Fruit fly (Drosophila melanogaster) whole organism, embryonic: ENCODE results near the gene Jhbp3.

Experiments used
- Abd-B ChIP-seq: fragments of 200-800 bp; sonication (Bioruptor generic); optimal IDR thresholded peaks from 2 replicates; lab custom pipeline; 2018; ENCODE audit warnings: missing biosample characterization, mild to moderate bottlenecking, missing genetic modification characterization, moderate library complexity
- Awh ChIP-seq: fragments of 200-800 bp; sonication (Bioruptor generic); IDR thresholded peaks from 2 replicates; pipeline ENCODE4, ENCODE4 v1.3.6; 2022; ENCODE audit warnings: missing biosample characterization, missing genetic modification characterization
- CG12744 ChIP-seq: fragments of 200-800 bp; sonication (Bioruptor generic); optimal IDR thresholded peaks from 2 replicates; lab custom pipeline; 2016; ENCODE audit warnings: missing biosample characterization, missing genetic modification characterization
- CG12942 ChIP-seq: fragments of 200-800 bp; sonication (Bioruptor generic); optimal IDR thresholded peaks from 3 replicates; lab custom pipeline; 2016; ENCODE audit warnings: missing biosample characterization, missing genetic modification characterization
- CG13123 ChIP-seq: fragments of 200-800 bp; sonication (Bioruptor generic); optimal IDR thresholded peaks from 2 replicates; lab custom pipeline; 2016; ENCODE audit warnings: missing biosample characterization, missing genetic modification characterization
- CG14014 ChIP-seq: fragments of 200-800 bp; sonication (Bioruptor generic); IDR thresholded peaks from 2 replicates; pipeline ENCODE4 v1.3.6; 2022; ENCODE audit warnings: missing biosample characterization, missing genetic modification characterization
- CG14860 ChIP-seq: fragments of 200-800 bp; sonication (Bioruptor generic); IDR thresholded peaks from 3 replicates; pipeline ENCODE4 v1.3.6; 2022; ENCODE audit warnings: missing biosample characterization, missing genetic modification characterization; ENCODE audit not compliant: partially characterized antibody
- CG15514 ChIP-seq: fragments of 200-800 bp; sonication (Bioruptor generic); optimal IDR thresholded peaks from 3 replicates; lab custom pipeline; 2017; ENCODE audit warnings: missing biosample characterization, missing genetic modification characterization, mild to moderate bottlenecking, moderate library complexity, missing genetic modification reagents
- CG17829 ChIP-seq: fragments of 200-800 bp; optimal IDR thresholded peaks from 2 replicates; lab custom pipeline; 2019; ENCODE audit warnings: missing biosample characterization, mild to moderate bottlenecking, missing genetic modification characterization, moderate library complexity
- CG2116 ChIP-seq: fragments of 200-800 bp; sonication (Bioruptor generic); optimal IDR thresholded peaks from 3 replicates; lab custom pipeline; 2018; ENCODE audit warnings: missing biosample characterization, mild to moderate bottlenecking, missing genetic modification characterization
- CG2199 ChIP-seq: fragments of 200-800 bp; sonication (Bioruptor generic); IDR thresholded peaks from 3 replicates; pipeline ENCODE4 v1.3.6; 2022; ENCODE audit warnings: missing biosample characterization, missing genetic modification characterization
- CG2202 ChIP-seq: fragments of 200-800 bp; sonication (Bioruptor generic); optimal IDR thresholded peaks from 2 replicates; lab custom pipeline; 2018; ENCODE audit warnings: missing biosample characterization, mild to moderate bottlenecking, missing genetic modification characterization
- CG43689 ChIP-seq: fragments of 200-800 bp; sonication (Bioruptor generic); IDR thresholded peaks from 2 replicates; pipeline ENCODE4 v1.3.6; 2022; ENCODE audit warnings: missing biosample characterization, missing genetic modification characterization
- CG7786 ChIP-seq: fragments of 200-800 bp; sonication (Bioruptor generic); optimal IDR thresholded peaks from 2 replicates; lab custom pipeline; 2016; ENCODE audit warnings: missing biosample characterization, missing genetic modification characterization
- CG7987 ChIP-seq: fragments of 200-800 bp; sonication (Bioruptor generic); optimal IDR thresholded peaks from 2 replicates; lab custom pipeline; 2018; ENCODE audit warnings: missing biosample characterization, mild to moderate bottlenecking, missing genetic modification characterization, moderate library complexity
- CG8359 ChIP-seq: fragments of 200-800 bp; sonication (Bioruptor generic); optimal IDR thresholded peaks from 2 replicates; lab custom pipeline; 2017; ENCODE audit warnings: missing biosample characterization, mild to moderate bottlenecking, missing genetic modification characterization, borderline replicate concordance
- HLHmδ ChIP-seq: fragments of 200-800 bp; sonication (Bioruptor generic); optimal IDR thresholded peaks from 2 replicates; lab custom pipeline; 2018; ENCODE audit warnings: missing biosample characterization, mild to moderate bottlenecking, missing genetic modification characterization, moderate library complexity
- Hmr ChIP-seq: fragments of 200-800 bp; sonication (Bioruptor generic); optimal IDR thresholded peaks from 3 replicates; lab custom pipeline; 2017; ENCODE audit warnings: mild to moderate bottlenecking, missing biosample characterization, missing genetic modification reagents, missing genetic modification characterization
- Med ChIP-seq: fragments of 200-800 bp; sonication (Bioruptor generic); peaks from one replicate; lab custom pipeline; 2016; ENCODE audit warnings: missing biosample characterization, missing genetic modification characterization, mild to moderate bottlenecking, inconsistent platforms, moderate library complexity
- Nf-YA ChIP-seq: fragments of 200-800 bp; sonication (Bioruptor generic); IDR thresholded peaks from 2 replicates; pipeline ENCODE4 v1.3.6; 2022; ENCODE audit warnings: missing biosample characterization, missing genetic modification characterization
- Nf-YB ChIP-seq: fragments of 200-800 bp; sonication (Bioruptor generic); optimal IDR thresholded peaks from 3 replicates; lab custom pipeline; 2019; ENCODE audit warnings: missing biosample characterization, mild to moderate bottlenecking, missing genetic modification characterization, moderate library complexity
- Oaz ChIP-seq: fragments of 200-800 bp; sonication (Bioruptor generic); IDR thresholded peaks from 2 replicates; pipeline ENCODE4 v1.3.6; 2022; ENCODE audit warnings: missing biosample characterization, missing genetic modification characterization
- PHDP ChIP-seq: fragments of 200-800 bp; sonication (Bioruptor generic); optimal IDR thresholded peaks from 3 replicates; lab custom pipeline; 2018; ENCODE audit warnings: missing biosample characterization, mild to moderate bottlenecking, missing genetic modification characterization, moderate library complexity
- Vsx1 ChIP-seq: fragments of 200-800 bp; sonication (Bioruptor generic); optimal IDR thresholded peaks from 2 replicates; lab custom pipeline; 2017; ENCODE audit warnings: missing biosample characterization, mild to moderate bottlenecking, missing genetic modification characterization, missing genetic modification reagents
- ara ChIP-seq: fragments of 200-800 bp; sonication (Bioruptor generic); IDR thresholded peaks from 2 replicates; pipeline ENCODE4 v1.3.6; 2022; ENCODE audit warnings: missing biosample characterization, missing genetic modification characterization
- cg ChIP-seq: fragments of 200-800 bp; sonication (Bioruptor generic); optimal IDR thresholded peaks from 3 replicates; lab custom pipeline; 2019; ENCODE audit warnings: missing biosample characterization, mild to moderate bottlenecking, missing genetic modification characterization, moderate library complexity
- ci ChIP-seq: fragments of 200-800 bp; sonication (Bioruptor generic); IDR thresholded peaks from 3 replicates; pipeline ENCODE4 v1.3.6; 2022; ENCODE audit warnings: missing biosample characterization, missing genetic modification characterization
- corto ChIP-seq: fragments of 200-800 bp; sonication (Bioruptor generic); optimal IDR thresholded peaks from 2 replicates; lab custom pipeline; 2016; ENCODE audit warnings: missing biosample characterization, mild to moderate bottlenecking, missing genetic modification characterization, moderate library complexity
- crc ChIP-seq: fragments of 200-800 bp; sonication (Bioruptor generic); optimal IDR thresholded peaks from 2 replicates; lab custom pipeline; 2016; ENCODE audit warnings: missing biosample characterization, missing genetic modification characterization
- dysf ChIP-seq: fragments of 200-800 bp; sonication (Bioruptor generic); IDR thresholded peaks from 3 replicates; pipeline ENCODE4 v1.3.6; 2022; ENCODE audit warnings: missing biosample characterization, missing genetic modification characterization
- exex ChIP-seq: fragments of 200-800 bp; sonication (Bioruptor generic); optimal IDR thresholded peaks from 4 replicates; lab custom pipeline; 2018; ENCODE audit warnings: missing biosample characterization, mild to moderate bottlenecking, missing genetic modification characterization, moderate library complexity
- gem ChIP-seq: fragments of 200-800 bp; sonication (Bioruptor generic); optimal IDR thresholded peaks from 2 replicates; lab custom pipeline; 2019; ENCODE audit warnings: missing biosample characterization, mild to moderate bottlenecking, missing genetic modification characterization, moderate library complexity
- grau ChIP-seq: fragments of 200-800 bp; optimal IDR thresholded peaks from 3 replicates; lab custom pipeline; 2019; ENCODE audit warnings: missing biosample characterization, mild to moderate bottlenecking, missing genetic modification characterization, moderate library complexity
- kay ChIP-seq: fragments of 200-800 bp; sonication (Bioruptor generic); optimal IDR thresholded peaks from 2 replicates; lab custom pipeline; 2016; ENCODE audit warnings: missing biosample characterization, missing genetic modification characterization
- lab ChIP-seq: fragments of 200-800 bp; sonication (Bioruptor generic); optimal IDR thresholded peaks from 3 replicates; lab custom pipeline; 2017; ENCODE audit warnings: missing biosample characterization, missing genetic modification characterization, mild to moderate bottlenecking, moderate library complexity, missing genetic modification reagents
- maf-S ChIP-seq: fragments of 200-800 bp; sonication (Bioruptor generic); optimal IDR thresholded peaks from 2 replicates; lab custom pipeline; 2016; ENCODE audit warnings: missing biosample characterization, missing genetic modification characterization
- nerfin-1 ChIP-seq: fragments of 200-800 bp; sonication (Bioruptor generic); optimal IDR thresholded peaks from 3 replicates; lab custom pipeline; 2019; ENCODE audit warnings: missing biosample characterization, mild to moderate bottlenecking, missing genetic modification characterization, moderate library complexity
- odd ChIP-seq: fragments of 200-800 bp; sonication (Bioruptor generic); optimal IDR thresholded peaks from 2 replicates; lab custom pipeline; 2017; ENCODE audit warnings: missing biosample characterization, mild to moderate bottlenecking, missing genetic modification characterization
- org-1 ChIP-seq: fragments of 200-800 bp; sonication (Bioruptor generic); optimal IDR thresholded peaks from 2 replicates; lab custom pipeline; 2017; ENCODE audit warnings: missing biosample characterization, missing genetic modification characterization
- otp ChIP-seq: fragments of 200-800 bp; sonication (Bioruptor generic); IDR thresholded peaks from 3 replicates; pipeline ENCODE4, ENCODE4 v1.3.6; 2022; ENCODE audit warnings: missing biosample characterization, missing genetic modification characterization
- prd ChIP-seq, 3 experiments: fragments of >200 bp in 2 of 3; fragments of 200-800 bp in 1 of 3; sonication (Bioruptor generic) in 1 of 3; optimal IDR thresholded peaks in 2 of 3; IDR thresholded peaks in 1 of 3; 2 replicates in 2 of 3; 3 replicates in 1 of 3; pipeline versions ENCODE4 v1.3.6 to Lab custom; 2017 to 2022; ENCODE audit warnings: missing biosample characterization in 1 of 3, missing genetic modification characterization in 1 of 3
- pum ChIP-seq: fragments of 200-800 bp; sonication (Bioruptor generic); optimal IDR thresholded peaks from 2 replicates; lab custom pipeline; 2016; ENCODE audit warnings: missing biosample characterization, missing genetic modification characterization
- sens ChIP-seq: fragments of 200-800 bp; sonication (Bioruptor generic); peaks from one replicate; lab custom pipeline; 2016; ENCODE audit warnings: missing biosample characterization, missing genetic modification characterization
- shn ChIP-seq: fragments of 200-800 bp; sonication (Bioruptor generic); optimal IDR thresholded peaks from 3 replicates; lab custom pipeline; 2016; ENCODE audit warnings: missing biosample characterization, missing genetic modification characterization
- slou ChIP-seq: fragments of 200-800 bp; sonication (Bioruptor generic); optimal IDR thresholded peaks from 3 replicates; lab custom pipeline; 2016; ENCODE audit warnings: missing biosample characterization, missing genetic modification characterization
- sob ChIP-seq: fragments of 200-800 bp; sonication (Bioruptor generic); IDR thresholded peaks from 2 replicates; pipeline ENCODE4 v1.3.6; 2022; ENCODE audit warnings: missing biosample characterization, missing genetic modification characterization
- tgo ChIP-seq: fragments of 200-800 bp; sonication (Bioruptor generic); IDR thresholded peaks from 3 replicates; pipeline ENCODE4 v1.3.6; 2022; ENCODE audit warnings: missing biosample characterization, missing genetic modification characterization
- wek ChIP-seq: fragments of 200-800 bp; sonication (Bioruptor generic); optimal IDR thresholded peaks from 3 replicates; lab custom pipeline; 2018; ENCODE audit warnings: missing biosample characterization, mild to moderate bottlenecking, missing genetic modification characterization, moderate library complexity
- yki ChIP-seq: fragments of >200 bp; optimal IDR thresholded peaks from 3 replicates; lab custom pipeline; 2018
- z ChIP-seq: fragments of 200-800 bp; sonication (Bioruptor generic); IDR thresholded peaks from 3 replicates; pipeline ENCODE4 v1.3.6; 2022; ENCODE audit warnings: missing biosample characterization, missing genetic modification characterization

The Jhbp3 gene

DNA sequence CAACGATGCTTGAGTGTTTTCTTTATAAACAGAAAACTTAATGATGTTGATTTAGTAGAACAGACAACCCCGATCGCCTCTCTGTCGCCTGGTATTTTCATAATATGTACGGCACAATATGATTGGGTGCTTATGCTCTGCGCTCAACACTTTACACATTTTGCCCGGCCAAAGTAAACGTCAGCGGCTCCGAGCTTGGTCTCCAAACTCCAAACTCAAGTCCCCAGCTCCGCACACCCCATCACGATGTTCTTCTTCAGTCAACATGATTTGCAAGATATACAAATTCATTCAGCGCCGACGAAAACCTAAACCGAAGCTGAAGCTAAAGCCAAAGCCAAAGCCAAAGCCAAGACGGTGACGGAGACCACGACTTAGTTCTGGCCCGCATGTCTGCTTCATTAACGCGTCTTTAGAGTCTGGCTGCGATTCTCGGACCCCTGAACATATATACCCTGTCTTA lies 20.3 kb upstream of the Jhbp3 start (continued):
- peak; percentile 78 for TF ChIP-seq wek
- TF ChIP-seq CG2202 (tag; lab: Kevin White, UChicago) = no peak
- TF ChIP-seq CG7987 (GFP tag; lab: Kevin White, UChicago) = peak; percentile 31
- TF ChIP-seq ara (GFP tag; lab: Robert Waterston, UW) = peak; percentile 15; the same call in 1 of the 2 replicates
- peak; percentile 22; the same call in 1 of the 3 replicates for TF ChIP-seq tgo (GFP tag; lab: Robert Waterston, UW)
- TF ChIP-seq odd (GFP tag; lab: Kevin White, UChicago) = peak; percentile 37
- peak; percentile 16 for TF ChIP-seq PHDP (tag; lab: Kevin White, UChicago)
- peak; percentile 70 for TF ChIP-seq ci
- TF ChIP-seq Hmr (GFP tag; lab: Kevin White, UChicago) = peak; percentile 24
- TF ChIP-seq CG7786 (GFP tag; lab: Kevin White, UChicago) = no peak
- no peak for TF ChIP-seq Abd-B (GFP tag; lab: Kevin White, UChicago)
- TF ChIP-seq CG14860 = no peak
- peak; percentile 45; the same call in 1 of the 3 replicates for TF ChIP-seq otp
- TF ChIP-seq sob = 0 out of 2 replicates have a peak, but pooled peaks have one; percentile 54
- peak; percentile 4 for TF ChIP-seq nerfin-1 (tag; lab: Kevin White, UChicago)
- TF ChIP-seq shn (GFP tag; lab: Kevin White, UChicago) = no peak
- no peak for TF ChIP-seq CG17829 (tag; lab: Kevin White, UChicago)
- TF ChIP-seq lab (GFP tag; lab: Kevin White, UChicago) = peak; percentile 64
- no peak for TF ChIP-seq slou
- peak; percentile 56; the same call in 1 of the 2 replicates for TF ChIP-seq Awh (GFP tag; lab: Robert Waterston, UW)
- TF ChIP-seq maf-S = no peak
- no peak for TF ChIP-seq crc (GFP tag; lab: Kevin White, UChicago)
- TF ChIP-seq Nf-YA (GFP tag; lab: Robert Waterston, UW) = no peak
- peak; percentile 19 for TF ChIP-seq org-1 (GFP tag; lab: Kevin White, UChicago)
- TF ChIP-seq z (GFP tag; lab: Robert Waterston, UW) = peak; percentile 63; the same call in 2 of the 3 replicates
- TF ChIP-seq CG12744 = no peak
- TF ChIP-seq CG12942 = no peak
- TF ChIP-seq cg = no peak
- no peak for TF ChIP-seq Oaz (GFP tag; lab: Robert Waterston, UW)
- peak; percentile 9 for TF ChIP-seq CG15514
- peak; percentile 57 for TF ChIP-seq Vsx1
- no peak for TF ChIP-seq kay (GFP tag; lab: Kevin White, UChicago)
- TF ChIP-seq CG8359 (GFP tag; lab: Kevin White, UChicago) = peak; percentile 2
- TF ChIP-seq yki = no peak
- TF ChIP-seq corto (GFP tag; lab: Kevin White, UChicago) = no peak
- peak; percentile 84 for TF ChIP-seq Med (GFP tag; lab: Kevin White, UChicago)
- TF ChIP-seq CG43689 = no peak
- TF ChIP-seq Nf-YB (GFP tag; lab: Kevin White, UChicago) = peak; percentile 30
- no peak for TF ChIP-seq CG2116 (GFP tag; lab: Kevin White, UChicago)
- peak; percentile 22 for TF ChIP-seq gem (tag; lab: Kevin White, UChicago)
- peak; percentile 29; the same call in 1 of the 2 replicates for TF ChIP-seq CG14014 (GFP tag; lab: Robert Waterston, UW)
- TF ChIP-seq sens (GFP tag; lab: Kevin White, UChicago) = peak; percentile 32
- peak; percentile 38; the same call in 1 of the 3 replicates for TF ChIP-seq dysf
- TF ChIP-seq CG13123 (GFP tag; lab: Kevin White, UChicago) = peak; percentile 13
- no peak for TF ChIP-seq pum
- TF ChIP-seq exex (tag; lab: Kevin White, UChicago) = peak; percentile 32
- peak; percentile 27 for TF ChIP-seq HLHmδ (GFP tag; lab: Kevin White, UChicago)
- TF ChIP-seq grau = no peak
- TF ChIP-seq CG2199 (GFP tag; lab: Robert Waterston, UW) = peak; percentile 29; the same call in 1 of the 3 replicates
- no peak for TF ChIP-seq prd (optimal IDR thresholded peaks at IDR 0.05; lab: Kevin White, UChicago)
- TF ChIP-seq prd (GFP tag; IDR thresholded peaks at IDR 0.05; lab: Robert Waterston, UW) = no peak
